Fruit fly (Drosophila melanogaster) ovary, adult (tissue): ENCODE measurements around the gene ssp7.

Source experiments
- CG17801 ChIP-seq: fragments of 200-800 bp; optimal IDR thresholded peaks from 2 replicates; lab custom pipeline; 2019; ENCODE audit warnings: missing biosample characterization, mild to moderate bottlenecking, missing genetic modification characterization, moderate library complexity; ENCODE audit not compliant: partially characterized antibody

ssp7 gene

dm6 chrX:11146598-11147176 lies 6.6 kb upstream of the ssp7 start:
- peak; percentile 34 for TF ChIP-seq CG17801 (GFP tag; lab: Kevin White, UChicago)

dm6 chrX:11144575-11144974 lies 4.5 kb upstream of the ssp7 start:
- no peak for TF ChIP-seq CG17801 (GFP tag; lab: Kevin White, UChicago)

dm6 chrX:11143820-11144219 lies 3.8 kb upstream of the ssp7 start, which contains the start of gene CG15201:
TSS of gene CG15201 (plus strand) at chrX:11144120.
- TF ChIP-seq CG17801 (GFP tag; lab: Kevin White, UChicago): no peak

- TF ChIP-seq CG17801 (GFP tag; lab: Kevin White, UChicago): no peak
Observed at dm6 chrX:11141785-11142591, 1.9 kb upstream of the ssp7 start, which contains the start of the genes CG15199 and CG15202. TSS of gene CG15199 (minus strand) at chrX:11141835. TSS of gene CG15202 (plus strand) at chrX:11142541.

dm6 chrX:11137566-11138186 lies 2.4 kb downstream of the ssp7 start, which contains the start of gene CDK2AP1:
TSS of gene CDK2AP1 (plus strand) at chrX:11137859.
- peak; percentile 20 for TF ChIP-seq CG17801 (GFP tag; lab: Kevin White, UChicago)

dm6 chrX:11136587-11137512 lies 3.2 kb downstream of the ssp7 start, which contains the start of gene Klp10A:
TSS of gene Klp10A (minus strand) at chrX:11137118.
- TF ChIP-seq CG17801 (GFP tag; lab: Kevin White, UChicago): no peak

- TF ChIP-seq CG17801 (GFP tag; lab: Kevin White, UChicago): no peak
Observed at dm6 chrX:11135840-11136586, 4.0 kb downstream of the ssp7 start.

- no peak for TF ChIP-seq CG17801 (GFP tag; lab: Kevin White, UChicago)
Observed at dm6 chrX:11132312-11132711, 7.8 kb downstream of the ssp7 start, which contains the start of gene CG44385. TSS of gene CG44385 (minus strand) at chrX:11132412.

- peak; percentile 54 for TF ChIP-seq CG17801 (GFP tag; lab: Kevin White, UChicago)
Observed at dm6 chrX:11128828-11129227, 11.2 kb downstream of the ssp7 start, which contains the start of gene SrpRalpha. TSS of gene SrpRalpha (minus strand) at chrX:11129087.

- TF ChIP-seq CG17801 (GFP tag; lab: Kevin White, UChicago): peak; percentile 41
Observed at dm6 chrX:11124749-11125508, 15.1 kb downstream of the ssp7 start, which contains the start of gene Rpt3. TSS of gene Rpt3 (plus strand) at chrX:11125101.

dm6 chrX:11124126-11124748 lies 15.8 kb downstream of the ssp7 start, which contains the start of gene CG11122:
TSS of gene CG11122 (minus strand) at chrX:11124726.
- TF ChIP-seq CG17801 (GFP tag; lab: Kevin White, UChicago): no peak

- TF ChIP-seq CG17801 (GFP tag; lab: Kevin White, UChicago): no peak
Observed at dm6 chrX:11123561-11123960, 16.5 kb downstream of the ssp7 start.
